Worm (Caenorhabditis elegans): ENCODE measurements around the gene C23G10.7.

C23G10.7 gene

ce11 chrIII:6170038-6170437, 28.2 kb downstream of the C23G10.7 start (continued):
- peak; percentile 76 for TF ChIP-seq snu-23 (GFP tag; optimal IDR thresholded peaks at IDR 0.05)
- no peak for TF ChIP-seq efl-3 (GFP tag; optimal IDR thresholded peaks at IDR 0.05)
- TF ChIP-seq efl-1 (optimal IDR thresholded peaks at IDR 0.05): peak; percentile 25 to 30
- peak; percentile 8 to 29 for TF ChIP-seq efl-1 (GFP tag; optimal IDR thresholded peaks at IDR 0.05 in 1 of 2)
- peak; percentile 84 for TF ChIP-seq lin-14 (GFP tag; optimal IDR thresholded peaks at IDR 0.05)
- no peak for TF ChIP-seq mep-1 (tag; optimal IDR thresholded peaks at IDR 0.05)
- no peak for TF ChIP-seq hpl-2 (GFP tag; optimal IDR thresholded peaks at IDR 0.05)
- peak in 2 of 3 experiments; percentile 5 to 67 for TF ChIP-seq ceh-82 (tag; optimal IDR thresholded peaks at IDR 0.05)
- TF ChIP-seq nhr-71 (tag; optimal IDR thresholded peaks at IDR 0.05): peak; percentile 72
- TF ChIP-seq ama-1 (optimal IDR thresholded peaks at IDR 0.05): no peak
- TF ChIP-seq alr-1 (tag; optimal IDR thresholded peaks at IDR 0.05; ENCODE audit: borderline replicate concordance): no peak
- TF ChIP-seq lir-3 (tag; optimal IDR thresholded peaks at IDR 0.05; ENCODE audit: poor library complexity): no peak
- no peak for TF ChIP-seq ets-5 (GFP tag; IDR thresholded peaks at IDR 0.05)
- TF ChIP-seq fkh-4 (tag; optimal IDR thresholded peaks at IDR 0.05; ENCODE audit: borderline replicate concordance): no peak
- no peak for TF ChIP-seq zip-4 (GFP tag; optimal IDR thresholded peaks at IDR 0.05)
- no peak for TF ChIP-seq hlh-17 (GFP tag; optimal IDR thresholded peaks at IDR 0.05; ENCODE audit: borderline replicate concordance)
- TF ChIP-seq rnt-1 (tag; optimal IDR thresholded peaks at IDR 0.05): peak; percentile 70
- TF ChIP-seq fos-1 (tag; optimal IDR thresholded peaks at IDR 0.05): peak; percentile 25
- peak; percentile 3 for TF ChIP-seq xbp-1 (tag; optimal IDR thresholded peaks at IDR 0.05)
- TF ChIP-seq pqm-1 (tag; optimal IDR thresholded peaks at IDR 0.05): no peak
- TF ChIP-seq skn-1 (tag; optimal IDR thresholded peaks at IDR 0.05): peak; percentile 29
- no peak for TF ChIP-seq zag-1 (tag; optimal IDR thresholded peaks at IDR 0.05)
- peak; percentile 36 for TF ChIP-seq nhr-19 (GFP tag; conservative IDR thresholded peaks at IDR 0.05)
- TF ChIP-seq tlp-1 (tag; optimal IDR thresholded peaks at IDR 0.05): no peak
- no peak for TF ChIP-seq mef-2 (tag; optimal IDR thresholded peaks at IDR 0.05)
- TF ChIP-seq fkh-10 (GFP tag; optimal IDR thresholded peaks at IDR 0.05): no peak
- no peak for TF ChIP-seq C16A3.4 (tag; optimal IDR thresholded peaks at IDR 0.05)
- no peak for TF ChIP-seq jun-1 (tag; optimal IDR thresholded peaks at IDR 0.05)
- TF ChIP-seq swsn-7 (tag; optimal IDR thresholded peaks at IDR 0.05): peak; percentile 40
- TF ChIP-seq nhr-20 (tag; optimal IDR thresholded peaks at IDR 0.05): peak; percentile 60
- no peak for TF ChIP-seq egl-27 (tag; optimal IDR thresholded peaks at IDR 0.05)
- TF ChIP-seq ztf-4 (tag; optimal IDR thresholded peaks at IDR 0.05): no peak
- TF ChIP-seq aly-2 (tag; optimal IDR thresholded peaks at IDR 0.05): peak; percentile 2
- no peak for TF ChIP-seq nhr-12 (tag; optimal IDR thresholded peaks at IDR 0.05)
- TF ChIP-seq fkh-8 (tag; optimal IDR thresholded peaks at IDR 0.05): no peak
- TF ChIP-seq ceh-88 (GFP tag; IDR thresholded peaks at IDR 0.05): no peak
- no peak for TF ChIP-seq unc-86 (tag; optimal IDR thresholded peaks at IDR 0.05)

ce11 chrIII:6168497-6169227, 29.6 kb downstream of the C23G10.7 start, which contains the start of gene efk-1:
Gene efk-1 (minus strand): TSS chrIII:6168547.
- peak; percentile 8 for TF ChIP-seq lin-14 (GFP tag; optimal IDR thresholded peaks at IDR 0.05)
- TF ChIP-seq lin-35 (GFP tag; optimal IDR thresholded peaks at IDR 0.05): peak in 1 of 2 experiments; percentile 45
- TF ChIP-seq nhr-19 (GFP tag; conservative IDR thresholded peaks at IDR 0.05): no peak
- no peak for TF ChIP-seq ama-1 (optimal IDR thresholded peaks at IDR 0.05)
- TF ChIP-seq C16A3.4 (tag; optimal IDR thresholded peaks at IDR 0.05): peak; percentile 1
- TF ChIP-seq irx-1 (tag; optimal IDR thresholded peaks at IDR 0.05): no peak
- TF ChIP-seq nhr-12 (tag; optimal IDR thresholded peaks at IDR 0.05): no peak
- no peak for TF ChIP-seq nhr-76 (tag; optimal IDR thresholded peaks at IDR 0.05)
- no peak for TF ChIP-seq lin-39 (tag; optimal IDR thresholded peaks at IDR 0.05)
- TF ChIP-seq aly-2 (tag; optimal IDR thresholded peaks at IDR 0.05): no peak
- TF ChIP-seq nhr-20 (tag; optimal IDR thresholded peaks at IDR 0.05): no peak
- TF ChIP-seq mep-1 (tag; optimal IDR thresholded peaks at IDR 0.05): peak; percentile 7
- TF ChIP-seq ztf-11 (tag; optimal IDR thresholded peaks at IDR 0.05): no peak
- no peak for TF ChIP-seq C04F5.9 (tag; optimal IDR thresholded peaks at IDR 0.05)
- no peak for TF ChIP-seq elt-2 (tag; optimal IDR thresholded peaks at IDR 0.05)
- TF ChIP-seq isw-1 (GFP tag; IDR thresholded peaks at IDR 0.05): no peak
- TF ChIP-seq efl-1 (optimal IDR thresholded peaks at IDR 0.05): no peak
- peak in 1 of 2 experiments; percentile 26 for TF ChIP-seq efl-1 (GFP tag; optimal IDR thresholded peaks at IDR 0.05 in 1 of 2)
- TF ChIP-seq jun-1 (tag; optimal IDR thresholded peaks at IDR 0.05): no peak
- TF ChIP-seq nhr-84 (tag; optimal IDR thresholded peaks at IDR 0.05): no peak
- no peak for TF ChIP-seq nhr-90 (tag; optimal IDR thresholded peaks at IDR 0.05; ENCODE audit: poor library complexity)
- no peak for TF ChIP-seq skn-1 (tag; optimal IDR thresholded peaks at IDR 0.05)
- TF ChIP-seq unc-86 (tag; optimal IDR thresholded peaks at IDR 0.05): no peak
- no peak for TF ChIP-seq nhr-71 (tag; optimal IDR thresholded peaks at IDR 0.05)
- no peak for TF ChIP-seq ztf-4 (tag; optimal IDR thresholded peaks at IDR 0.05)
